Fruit fly (Drosophila melanogaster) whole organism, embryonic: ENCODE results near the gene CG2278.
A peak's percentile ranks its signal among the peaks of the same experiment; 100 is the strongest.

ENCODE experiments used
- ATbp ChIP-seq: fragments of 200-800 bp; sonication (Bioruptor generic); optimal IDR thresholded peaks from 2 replicates; lab custom pipeline; 2017; ENCODE audit warnings: missing biosample characterization, mild to moderate bottlenecking, missing genetic modification characterization, missing genetic modification reagents
- Atf3 ChIP-seq: fragments of 200-800 bp; sonication (Bioruptor generic); optimal IDR thresholded peaks from 3 replicates; lab custom pipeline; 2016; ENCODE audit warnings: missing biosample characterization, missing genetic modification characterization
- CG10267 ChIP-seq: fragments of 200-800 bp; sonication (Bioruptor generic); optimal IDR thresholded peaks from 2 replicates; lab custom pipeline; 2018; ENCODE audit warnings: missing biosample characterization, mild to moderate bottlenecking, missing genetic modification characterization, moderate library complexity
- CG11247 ChIP-seq: fragments of 200-800 bp; sonication (Bioruptor generic); IDR thresholded peaks from 2 replicates; pipeline ENCODE4 v1.3.6; 2022; ENCODE audit warnings: missing biosample characterization, missing genetic modification characterization
- CG11695 ChIP-seq: fragments of 200-800 bp; sonication (Bioruptor generic); IDR thresholded peaks from 3 replicates; pipeline ENCODE4 v1.3.6; 2022; ENCODE audit warnings: missing biosample characterization, missing genetic modification characterization
- CG12219 ChIP-seq: fragments of 200-800 bp; sonication (Bioruptor generic); optimal IDR thresholded peaks from 3 replicates; lab custom pipeline; 2018; ENCODE audit warnings: missing biosample characterization, mild to moderate bottlenecking, missing genetic modification characterization
- CG12236 ChIP-seq: fragments of 200-800 bp; sonication (Bioruptor generic); optimal IDR thresholded peaks from 2 replicates; lab custom pipeline; 2016; ENCODE audit warnings: missing biosample characterization, missing genetic modification characterization
- CG12299 ChIP-seq: fragments of 200-800 bp; sonication (Bioruptor generic); optimal IDR thresholded peaks from 2 replicates; lab custom pipeline; 2018; ENCODE audit warnings: missing biosample characterization, mild to moderate bottlenecking, missing genetic modification characterization
- CG12942 ChIP-seq: fragments of 200-800 bp; sonication (Bioruptor generic); optimal IDR thresholded peaks from 3 replicates; lab custom pipeline; 2016; ENCODE audit warnings: missing biosample characterization, missing genetic modification characterization
- CG18476 ChIP-seq: fragments of 200-800 bp; sonication (Bioruptor generic); optimal IDR thresholded peaks from 2 replicates; lab custom pipeline; 2016; ENCODE audit warnings: missing biosample characterization, mild to moderate bottlenecking, missing genetic modification characterization
- CG2129 ChIP-seq: fragments of 200-800 bp; sonication (Bioruptor generic); IDR thresholded peaks from 2 replicates; pipeline ENCODE4 v1.3.6; 2022; ENCODE audit warnings: missing biosample characterization, missing genetic modification characterization; ENCODE audit not compliant: partially characterized antibody
- CG2712 ChIP-seq: fragments of 200-800 bp; optimal IDR thresholded peaks from 3 replicates; lab custom pipeline; 2019; ENCODE audit warnings: missing biosample characterization, mild to moderate bottlenecking, missing genetic modification characterization, moderate library complexity
- CG3065 ChIP-seq: fragments of 200-800 bp; sonication (Bioruptor generic); optimal IDR thresholded peaks from 2 replicates; lab custom pipeline; 2016; ENCODE audit warnings: missing biosample characterization, missing genetic modification characterization
- CG3163 ChIP-seq: fragments of 200-800 bp; sonication (Bioruptor generic); optimal IDR thresholded peaks from 3 replicates; lab custom pipeline; 2016; ENCODE audit warnings: missing biosample characterization, missing genetic modification characterization
- CG3281 ChIP-seq: fragments of 200-800 bp; sonication (Bioruptor generic); optimal IDR thresholded peaks from 3 replicates; lab custom pipeline; 2017; ENCODE audit warnings: missing biosample characterization, mild to moderate bottlenecking, missing genetic modification characterization
- CG33557 ChIP-seq: fragments of 200-800 bp; sonication (Bioruptor generic); optimal IDR thresholded peaks from 2 replicates; lab custom pipeline; 2019; ENCODE audit warnings: missing biosample characterization, mild to moderate bottlenecking, missing genetic modification characterization, moderate library complexity
- CG34376 ChIP-seq: fragments of 200-800 bp; sonication (Bioruptor generic); optimal IDR thresholded peaks from 2 replicates; lab custom pipeline; 2018; ENCODE audit warnings: missing biosample characterization, mild to moderate bottlenecking, missing genetic modification characterization
- CG3995 ChIP-seq: fragments of 200-800 bp; sonication (Bioruptor generic); optimal IDR thresholded peaks from 3 replicates; lab custom pipeline; 2016; ENCODE audit warnings: missing biosample characterization, missing genetic modification characterization
- CG6654 ChIP-seq: fragments of 200-800 bp; sonication (Bioruptor generic); optimal IDR thresholded peaks from 2 replicates; lab custom pipeline; 2017; ENCODE audit warnings: missing biosample characterization, mild to moderate bottlenecking, missing genetic modification characterization
- CG6854 ChIP-seq: fragments of 200-800 bp; sonication (Bioruptor generic); optimal IDR thresholded peaks from 3 replicates; lab custom pipeline; 2017; ENCODE audit warnings: missing biosample characterization, mild to moderate bottlenecking, missing genetic modification characterization
- CG7357 ChIP-seq: fragments of 200-800 bp; sonication (Bioruptor generic); IDR thresholded peaks from 3 replicates; pipeline ENCODE4 v1.3.6; 2022; ENCODE audit warnings: missing biosample characterization, missing genetic modification characterization
- CG7372 ChIP-seq: fragments of 200-800 bp; sonication (Bioruptor generic); IDR thresholded peaks from 2 replicates; pipeline ENCODE4 v1.3.6; 2022; ENCODE audit warnings: missing biosample characterization, missing genetic modification characterization
- CG9797 ChIP-seq: fragments of 200-800 bp; sonication (Bioruptor generic); optimal IDR thresholded peaks from 3 replicates; lab custom pipeline; 2018; ENCODE audit warnings: missing biosample characterization, mild to moderate bottlenecking, missing genetic modification characterization
- Dfd ChIP-seq, 2 experiments: fragments of >200 bp; optimal IDR thresholded peaks; 2 replicates each; lab custom pipeline; 2017; ENCODE audit warnings: missing biosample characterization in 2 of 2, missing genetic modification characterization in 2 of 2
- HLH4C ChIP-seq: fragments of 200-800 bp; sonication (Bioruptor generic); IDR thresholded peaks from 3 replicates; pipeline ENCODE4 v1.3.6; 2022; ENCODE audit warnings: missing biosample characterization, missing genetic modification characterization; ENCODE audit not compliant: partially characterized antibody
- Hr3 ChIP-seq: fragments of 200-800 bp; sonication (Bioruptor generic); optimal IDR thresholded peaks from 3 replicates; lab custom pipeline; 2016; ENCODE audit warnings: missing biosample characterization, missing genetic modification characterization
- MESR4 ChIP-seq: fragments of 200-800 bp; sonication (Bioruptor generic); optimal IDR thresholded peaks from 2 replicates; lab custom pipeline; 2018; ENCODE audit warnings: missing biosample characterization, mild to moderate bottlenecking, missing genetic modification characterization, moderate library complexity
- Meics ChIP-seq: fragments of 200-800 bp; sonication (Bioruptor generic); optimal IDR thresholded peaks from 2 replicates; lab custom pipeline; 2017; ENCODE audit warnings: missing biosample characterization, mild to moderate bottlenecking, missing genetic modification characterization
- NFAT ChIP-seq: fragments of 200-800 bp; sonication (Bioruptor generic); IDR thresholded peaks from 2 replicates; pipeline ENCODE4 v1.3.6; 2022; ENCODE audit warnings: missing biosample characterization, missing genetic modification characterization
- Oaz ChIP-seq: fragments of 200-800 bp; sonication (Bioruptor generic); IDR thresholded peaks from 2 replicates; pipeline ENCODE4 v1.3.6; 2022; ENCODE audit warnings: missing biosample characterization, missing genetic modification characterization
- Poxn ChIP-seq: fragments of 200-800 bp; sonication (Bioruptor generic); IDR thresholded peaks from 2 replicates; pipeline ENCODE4 v1.3.6; 2022; ENCODE audit warnings: missing biosample characterization, missing genetic modification characterization
- Sox100B ChIP-seq: fragments of 200-800 bp; sonication (Bioruptor generic); optimal IDR thresholded peaks from 3 replicates; lab custom pipeline; 2018; ENCODE audit warnings: missing biosample characterization, mild to moderate bottlenecking, missing genetic modification characterization
- Ssrp ChIP-seq: fragments of 200-800 bp; sonication (Bioruptor generic); optimal IDR thresholded peaks from 2 replicates; lab custom pipeline; 2018; ENCODE audit warnings: missing biosample characterization, mild to moderate bottlenecking, missing genetic modification characterization, moderate library complexity
- ab ChIP-seq: fragments of 200-800 bp; sonication (Bioruptor generic); optimal IDR thresholded peaks from 2 replicates; lab custom pipeline; 2016; ENCODE audit warnings: missing biosample characterization, missing genetic modification characterization
- ac ChIP-seq: fragments of 200-800 bp; sonication (Bioruptor generic); optimal IDR thresholded peaks from 3 replicates; lab custom pipeline; 2017; ENCODE audit warnings: missing biosample characterization, mild to moderate bottlenecking, missing genetic modification characterization
- amos ChIP-seq: fragments of 200-800 bp; sonication (Bioruptor generic); IDR thresholded peaks from 2 replicates; pipeline ENCODE4 v1.3.6; 2022; ENCODE audit warnings: missing biosample characterization, missing genetic modification characterization; ENCODE audit not compliant: partially characterized antibody
- ash1 ChIP-seq: fragments of 200-800 bp; sonication (Bioruptor generic); optimal IDR thresholded peaks from 2 replicates; lab custom pipeline; 2018; ENCODE audit warnings: missing biosample characterization, mild to moderate bottlenecking, missing genetic modification characterization
- bcd ChIP-seq: fragments of 200-800 bp; sonication (Bioruptor generic); optimal IDR thresholded peaks from 2 replicates; lab custom pipeline; 2017; ENCODE audit warnings: missing biosample characterization, mild to moderate bottlenecking, missing genetic modification characterization
- bigmax ChIP-seq: fragments of 200-800 bp; sonication (Bioruptor generic); optimal IDR thresholded peaks from 2 replicates; lab custom pipeline; 2018; ENCODE audit warnings: missing biosample characterization, mild to moderate bottlenecking, missing genetic modification characterization
- cas ChIP-seq: fragments of 200-800 bp; sonication (Bioruptor generic); IDR thresholded peaks from 2 replicates; pipeline ENCODE4 v1.3.6; 2022; ENCODE audit warnings: missing biosample characterization, missing genetic modification characterization
- chif ChIP-seq, 2 experiments: fragments of 200-800 bp; sonication (Bioruptor generic); optimal IDR thresholded peaks; 3 replicates each; lab custom pipeline; 2016; ENCODE audit warnings: missing biosample characterization in 2 of 2, missing genetic modification characterization in 2 of 2
- chm ChIP-seq: fragments of 200-800 bp; sonication (Bioruptor generic); IDR thresholded peaks from 2 replicates; pipeline ENCODE4 v1.3.6; 2022; ENCODE audit warnings: missing biosample characterization, missing genetic modification characterization
- croc ChIP-seq: fragments of 200-800 bp; sonication (Bioruptor generic); conservative IDR thresholded peaks from 3 replicates; pipeline ENCODE4 v1.3.6; 2022; ENCODE audit warnings: missing biosample characterization, missing genetic modification characterization
- cwo ChIP-seq: fragments of 200-800 bp; sonication (Bioruptor generic); optimal IDR thresholded peaks from 3 replicates; lab custom pipeline; 2017; ENCODE audit warnings: missing biosample characterization, missing genetic modification characterization, mild to moderate bottlenecking, moderate library complexity, missing genetic modification reagents
- dpn ChIP-seq, 2 experiments: fragments of 200-800 bp; sonication (Bioruptor generic); optimal IDR thresholded peaks; 3 replicates each; lab custom pipeline; 2016; ENCODE audit warnings: missing biosample characterization in 2 of 2, missing genetic modification characterization in 2 of 2
- grau ChIP-seq: fragments of 200-800 bp; optimal IDR thresholded peaks from 3 replicates; lab custom pipeline; 2019; ENCODE audit warnings: missing biosample characterization, mild to moderate bottlenecking, missing genetic modification characterization, moderate library complexity
- kni ChIP-seq: fragments of 200-800 bp; sonication (Bioruptor generic); optimal IDR thresholded peaks from 3 replicates; lab custom pipeline; 2017; ENCODE audit warnings: mild to moderate bottlenecking, missing biosample characterization, missing genetic modification reagents, missing genetic modification characterization
- knrl ChIP-seq: fragments of 200-800 bp; sonication (Bioruptor generic); IDR thresholded peaks from 3 replicates; pipeline ENCODE4 v1.3.6; 2022; ENCODE audit warnings: missing biosample characterization, missing genetic modification characterization; ENCODE audit not compliant: partially characterized antibody
- luna ChIP-seq: fragments of 200-800 bp; sonication (Bioruptor generic); optimal IDR thresholded peaks from 2 replicates; lab custom pipeline; 2016; ENCODE audit warnings: missing biosample characterization, missing genetic modification characterization
- seq ChIP-seq: fragments of 200-800 bp; sonication (Bioruptor generic); IDR thresholded peaks from 2 replicates; pipeline ENCODE4 v1.3.6; 2022; ENCODE audit warnings: missing biosample characterization, missing genetic modification characterization
- stc ChIP-seq: fragments of 200-800 bp; sonication (Bioruptor generic); IDR thresholded peaks from 2 replicates; pipeline ENCODE4 v1.3.6; 2022; ENCODE audit warnings: missing biosample characterization, missing genetic modification characterization

CG2278 gene

dm6 chrX:8193017-8193556, 23.0 kb upstream of the CG2278 start (continued):
- no peak for TF ChIP-seq Dfd (GFP tag; optimal IDR thresholded peaks at IDR 0.05; lab: Kevin White, UChicago)
- peak; percentile 39; the same call in 1 of the 2 replicates for TF ChIP-seq amos (GFP tag; lab: Robert Waterston, UW)
- TF ChIP-seq ATbp (GFP tag; lab: Kevin White, UChicago) = no peak
- TF ChIP-seq CG33557 = no peak
- TF ChIP-seq Atf3 (GFP tag; lab: Kevin White, UChicago) = no peak
- no peak for TF ChIP-seq CG3065
- no peak for TF ChIP-seq grau (tag; lab: Kevin White, UChicago)
- TF ChIP-seq luna (GFP tag; lab: Kevin White, UChicago) = no peak
- no peak for TF ChIP-seq CG12299 (tag; lab: Kevin White, UChicago)
- TF ChIP-seq cwo (GFP tag; lab: Kevin White, UChicago) = peak; percentile 73
- TF ChIP-seq Sox100B (GFP tag; lab: Kevin White, UChicago) = no peak
- peak; percentile 50 for TF ChIP-seq HLH4C
- no peak for TF ChIP-seq Hr3 (GFP tag; lab: Kevin White, UChicago)
- no peak for TF ChIP-seq bigmax (GFP tag; lab: Kevin White, UChicago)
- no peak for TF ChIP-seq CG3995 (GFP tag; lab: Kevin White, UChicago)
- TF ChIP-seq CG12219 = no peak
- peak; percentile 34; the same call in 1 of the 3 replicates for TF ChIP-seq knrl (GFP tag; lab: Robert Waterston, UW)
- TF ChIP-seq cas (GFP tag; lab: Robert Waterston, UW) = 0 out of 2 replicates have a peak, but pooled peaks have one; percentile 30
- TF ChIP-seq CG11695 (GFP tag; lab: Robert Waterston, UW) = no peak
- TF ChIP-seq CG11247 (GFP tag; lab: Robert Waterston, UW) = no peak
- TF ChIP-seq CG10267 (tag; lab: Kevin White, UChicago) = no peak
- TF ChIP-seq ash1 (GFP tag; lab: Kevin White, UChicago) = no peak
- no peak for TF ChIP-seq Ssrp (tag; lab: Kevin White, UChicago)
- TF ChIP-seq dpn (GFP tag; optimal IDR thresholded peaks at IDR 0.05; lab: Kevin White, UChicago) = no peak
- no peak for TF ChIP-seq seq (GFP tag; lab: Robert Waterston, UW)
- no peak for TF ChIP-seq stc (GFP tag; lab: Robert Waterston, UW)
- TF ChIP-seq CG7372 = no peak
- no peak for TF ChIP-seq Poxn (GFP tag; lab: Robert Waterston, UW)
- no peak for TF ChIP-seq CG9797 (GFP tag; lab: Kevin White, UChicago)
- no peak for TF ChIP-seq chif (GFP tag; optimal IDR thresholded peaks at IDR 0.05; lab: Kevin White, UChicago)
- no peak for TF ChIP-seq CG3281 (GFP tag; lab: Kevin White, UChicago)
- peak; percentile 94 for TF ChIP-seq CG6654 (GFP tag; lab: Kevin White, UChicago)
- TF ChIP-seq CG12942 (GFP tag; lab: Kevin White, UChicago) = no peak
- no peak for TF ChIP-seq CG12236
- no peak for TF ChIP-seq CG2712 (tag; lab: Kevin White, UChicago)
- no peak for TF ChIP-seq ab (GFP tag; lab: Kevin White, UChicago)
- TF ChIP-seq NFAT (GFP tag; lab: Robert Waterston, UW) = peak; percentile 33; the same call in 1 of the 2 replicates
- no peak for TF ChIP-seq chm (GFP tag; lab: Robert Waterston, UW)
- TF ChIP-seq bcd (GFP tag; lab: Kevin White, UChicago) = no peak
- no peak for TF ChIP-seq CG2129 (GFP tag; lab: Robert Waterston, UW)
- TF ChIP-seq CG3163 (GFP tag; lab: Kevin White, UChicago) = peak; percentile 90
- peak; percentile 26 for TF ChIP-seq CG34376 (GFP tag; lab: Kevin White, UChicago)
- TF ChIP-seq CG6854 (GFP tag; lab: Kevin White, UChicago) = peak; percentile 13
- no peak for TF ChIP-seq croc (GFP tag; lab: Robert Waterston, UW)
- TF ChIP-seq CG7357 (GFP tag; lab: Robert Waterston, UW) = no peak
- TF ChIP-seq CG18476 (GFP tag; lab: Kevin White, UChicago) = no peak
- TF ChIP-seq MESR4 (GFP tag; lab: Kevin White, UChicago) = no peak
- no peak for TF ChIP-seq Oaz (GFP tag; lab: Robert Waterston, UW)
- no peak for TF ChIP-seq ac (GFP tag; lab: Kevin White, UChicago)
- TF ChIP-seq kni (GFP tag; lab: Kevin White, UChicago) = peak; percentile 69
- TF ChIP-seq Meics (GFP tag; lab: Kevin White, UChicago) = no peak
